Fruit fly (Drosophila melanogaster) whole organism, embryonic: Measurements from ENCODE around the gene CG43737.

Experiments used
- C15 ChIP-seq: fragments of 200-800 bp; sonication (Bioruptor generic); IDR thresholded peaks from 3 replicates; pipeline ENCODE4 v1.3.6; 2022; ENCODE audit warnings: missing biosample characterization, missing genetic modification characterization
- CG10321 ChIP-seq: fragments of 200-800 bp; sonication (Bioruptor generic); IDR thresholded peaks from 2 replicates; pipeline ENCODE4 v1.3.6; 2022; ENCODE audit warnings: missing biosample characterization, missing genetic modification characterization
- CG10431 ChIP-seq: fragments of 200-800 bp; sonication (Bioruptor generic); optimal IDR thresholded peaks from 3 replicates; lab custom pipeline; 2018; ENCODE audit warnings: missing biosample characterization, mild to moderate bottlenecking, missing genetic modification characterization
- CG11085 ChIP-seq: fragments of 200-800 bp; sonication (Bioruptor generic); IDR thresholded peaks from 2 replicates; pipeline ENCODE4 v1.3.6; 2022; ENCODE audit warnings: missing biosample characterization, missing genetic modification characterization
- CG11093 ChIP-seq: fragments of 200-800 bp; sonication (Bioruptor generic); IDR thresholded peaks from 3 replicates; pipeline ENCODE4 v1.3.6; 2022; ENCODE audit warnings: missing biosample characterization, missing genetic modification characterization
- CG12219 ChIP-seq: fragments of 200-800 bp; sonication (Bioruptor generic); optimal IDR thresholded peaks from 3 replicates; lab custom pipeline; 2018; ENCODE audit warnings: missing biosample characterization, mild to moderate bottlenecking, missing genetic modification characterization
- CG15073 ChIP-seq: fragments of 200-800 bp; sonication (Bioruptor generic); optimal IDR thresholded peaks from 2 replicates; lab custom pipeline; 2016; ENCODE audit warnings: missing biosample characterization, missing genetic modification characterization
- CG17359 ChIP-seq: fragments of 200-800 bp; sonication (Bioruptor generic); optimal IDR thresholded peaks from 3 replicates; lab custom pipeline; 2018; ENCODE audit warnings: missing biosample characterization, mild to moderate bottlenecking, missing genetic modification characterization, moderate library complexity
- CG17802 ChIP-seq: fragments of 200-800 bp; sonication (Bioruptor generic); optimal IDR thresholded peaks from 2 replicates; lab custom pipeline; 2018; ENCODE audit warnings: missing biosample characterization, mild to moderate bottlenecking, missing genetic modification characterization, moderate library complexity
- CG17829 ChIP-seq: fragments of 200-800 bp; optimal IDR thresholded peaks from 2 replicates; lab custom pipeline; 2019; ENCODE audit warnings: missing biosample characterization, mild to moderate bottlenecking, missing genetic modification characterization, moderate library complexity
- CG1792 ChIP-seq: fragments of 200-800 bp; sonication (Bioruptor generic); optimal IDR thresholded peaks from 2 replicates; lab custom pipeline; 2016; ENCODE audit warnings: missing biosample characterization, missing genetic modification characterization
- CG2875 ChIP-seq: fragments of 200-800 bp; sonication (Bioruptor generic); optimal IDR thresholded peaks from 2 replicates; lab custom pipeline; 2017; ENCODE audit warnings: missing biosample characterization, mild to moderate bottlenecking, missing genetic modification characterization, missing genetic modification reagents
- CG3407 ChIP-seq: fragments of 200-800 bp; sonication (Bioruptor generic); optimal IDR thresholded peaks from 2 replicates; lab custom pipeline; 2018; ENCODE audit warnings: missing biosample characterization, mild to moderate bottlenecking, missing genetic modification characterization
- CG4404 ChIP-seq: fragments of 200-800 bp; sonication (Bioruptor generic); IDR thresholded peaks from 2 replicates; pipeline ENCODE4 v1.3.6; 2022; ENCODE audit warnings: missing biosample characterization, missing genetic modification characterization
- CG5245 ChIP-seq: fragments of 200-800 bp; sonication (Bioruptor generic); optimal IDR thresholded peaks from 3 replicates; lab custom pipeline; 2016; ENCODE audit warnings: missing biosample characterization, missing genetic modification characterization
- CG6689 ChIP-seq: fragments of 200-800 bp; sonication (Bioruptor generic); IDR thresholded peaks from 2 replicates; pipeline ENCODE4 v1.3.6; 2022; ENCODE audit warnings: missing biosample characterization, missing genetic modification characterization
- CG7357 ChIP-seq: fragments of 200-800 bp; sonication (Bioruptor generic); IDR thresholded peaks from 3 replicates; pipeline ENCODE4 v1.3.6; 2022; ENCODE audit warnings: missing biosample characterization, missing genetic modification characterization
- CG7372 ChIP-seq: fragments of 200-800 bp; sonication (Bioruptor generic); IDR thresholded peaks from 2 replicates; pipeline ENCODE4 v1.3.6; 2022; ENCODE audit warnings: missing biosample characterization, missing genetic modification characterization
- CG8924 ChIP-seq: fragments of 200-800 bp; optimal IDR thresholded peaks from 3 replicates; lab custom pipeline; 2019; ENCODE audit warnings: missing biosample characterization, mild to moderate bottlenecking, missing genetic modification characterization, moderate library complexity
- Chrac-16 ChIP-seq: fragments of 200-800 bp; sonication (Bioruptor generic); optimal IDR thresholded peaks from 3 replicates; lab custom pipeline; 2016; ENCODE audit warnings: missing biosample characterization, missing genetic modification characterization
- CrebB ChIP-seq: fragments of 200-800 bp; sonication (Bioruptor generic); optimal IDR thresholded peaks from 3 replicates; lab custom pipeline; 2018; ENCODE audit warnings: missing biosample characterization, mild to moderate bottlenecking, missing genetic modification characterization
- Deaf1 ChIP-seq: fragments of 200-800 bp; optimal IDR thresholded peaks from 3 replicates; lab custom pipeline; 2019; ENCODE audit warnings: missing biosample characterization, mild to moderate bottlenecking, missing genetic modification characterization, moderate library complexity
- Dip3 ChIP-seq: fragments of 200-800 bp; sonication (Bioruptor generic); optimal IDR thresholded peaks from 3 replicates; lab custom pipeline; 2016; ENCODE audit warnings: missing biosample characterization, missing genetic modification characterization
- Elba2 ChIP-seq: fragments of 200-800 bp; sonication (Bioruptor generic); optimal IDR thresholded peaks from 3 replicates; lab custom pipeline; 2016; ENCODE audit warnings: missing biosample characterization, missing genetic modification characterization
- H2.0 ChIP-seq: fragments of 200-800 bp; sonication (Bioruptor generic); IDR thresholded peaks from 2 replicates; pipeline ENCODE4 v1.3.6; 2022; ENCODE audit warnings: missing biosample characterization, missing genetic modification characterization
- Hey ChIP-seq: fragments of 200-800 bp; sonication (Bioruptor generic); optimal IDR thresholded peaks from 3 replicates; lab custom pipeline; 2018; ENCODE audit warnings: missing biosample characterization, mild to moderate bottlenecking, missing genetic modification characterization
- Hr39 ChIP-seq: fragments of >200 bp; optimal IDR thresholded peaks from 2 replicates; lab custom pipeline; 2017
- Jarid2 ChIP-seq: fragments of 200-800 bp; sonication (Bioruptor generic); optimal IDR thresholded peaks from 3 replicates; lab custom pipeline; 2017; ENCODE audit warnings: mild to moderate bottlenecking, missing biosample characterization, missing genetic modification reagents, missing genetic modification characterization
- Lhr ChIP-seq: fragments of 200-800 bp; sonication (Bioruptor generic); optimal IDR thresholded peaks from 3 replicates; lab custom pipeline; 2017; ENCODE audit warnings: mild to moderate bottlenecking, missing biosample characterization, missing genetic modification reagents, missing genetic modification characterization
- Nf-YB ChIP-seq: fragments of 200-800 bp; sonication (Bioruptor generic); optimal IDR thresholded peaks from 3 replicates; lab custom pipeline; 2019; ENCODE audit warnings: missing biosample characterization, mild to moderate bottlenecking, missing genetic modification characterization, moderate library complexity
- NfI ChIP-seq: fragments of 200-800 bp; sonication (Bioruptor generic); optimal IDR thresholded peaks from 3 replicates; lab custom pipeline; 2018; ENCODE audit warnings: missing biosample characterization, mild to moderate bottlenecking, missing genetic modification characterization, moderate library complexity
- Oaz ChIP-seq: fragments of 200-800 bp; sonication (Bioruptor generic); IDR thresholded peaks from 2 replicates; pipeline ENCODE4 v1.3.6; 2022; ENCODE audit warnings: missing biosample characterization, missing genetic modification characterization
- Side ChIP-seq: fragments of 200-800 bp; sonication (Bioruptor generic); optimal IDR thresholded peaks from 2 replicates; lab custom pipeline; 2016; ENCODE audit warnings: missing biosample characterization, missing genetic modification characterization
- Sox102F ChIP-seq: fragments of 200-800 bp; sonication (Bioruptor generic); optimal IDR thresholded peaks from 2 replicates; lab custom pipeline; 2018; ENCODE audit warnings: missing biosample characterization, mild to moderate bottlenecking, missing genetic modification characterization, moderate library complexity
- Xrp1 ChIP-seq: fragments of 200-800 bp; sonication (Bioruptor generic); IDR thresholded peaks from 2 replicates; pipeline ENCODE4 v1.3.6; 2022; ENCODE audit warnings: missing biosample characterization, missing genetic modification characterization
- az2 ChIP-seq: fragments of 200-800 bp; sonication (Bioruptor generic); optimal IDR thresholded peaks from 3 replicates; lab custom pipeline; 2016; ENCODE audit warnings: missing biosample characterization, missing genetic modification characterization
- bab2 ChIP-seq: fragments of 200-800 bp; sonication (Bioruptor generic); optimal IDR thresholded peaks from 2 replicates; lab custom pipeline; 2016; ENCODE audit warnings: missing biosample characterization, missing genetic modification characterization
- dysf ChIP-seq: fragments of 200-800 bp; sonication (Bioruptor generic); IDR thresholded peaks from 3 replicates; pipeline ENCODE4 v1.3.6; 2022; ENCODE audit warnings: missing biosample characterization, missing genetic modification characterization
- ems ChIP-seq: fragments of 200-800 bp; sonication (Bioruptor generic); optimal IDR thresholded peaks from 3 replicates; lab custom pipeline; 2016; ENCODE audit warnings: missing biosample characterization, missing genetic modification characterization
- eve ChIP-seq, 2 experiments: fragments of >200 bp; optimal IDR thresholded peaks; 2 replicates each; lab custom pipeline; 2017; ENCODE audit warnings: missing biosample characterization in 2 of 2, missing genetic modification characterization in 2 of 2
- h ChIP-seq: fragments of >200 bp; optimal IDR thresholded peaks from 2 replicates; lab custom pipeline; 2017
- hbn ChIP-seq: fragments of 200-800 bp; sonication (Bioruptor generic); IDR thresholded peaks from 2 replicates; pipeline ENCODE4 v1.3.6; 2022; ENCODE audit warnings: missing biosample characterization, missing genetic modification characterization; ENCODE audit not compliant: partially characterized antibody
- inv ChIP-seq: fragments of 200-800 bp; sonication (Bioruptor generic); IDR thresholded peaks from 2 replicates; pipeline ENCODE4 v1.3.6; 2022; ENCODE audit warnings: missing biosample characterization, missing genetic modification characterization; ENCODE audit not compliant: partially characterized antibody
- jigr1 ChIP-seq: fragments of 200-800 bp; sonication (Bioruptor generic); IDR thresholded peaks from 3 replicates; pipeline ENCODE4 v1.3.6; 2022; ENCODE audit warnings: missing biosample characterization, missing genetic modification characterization
- ken ChIP-seq: fragments of 200-800 bp; sonication (Bioruptor generic); IDR thresholded peaks from 3 replicates; pipeline ENCODE4 v1.3.6; 2022; ENCODE audit warnings: missing biosample characterization, missing genetic modification characterization
- kni ChIP-seq: fragments of 200-800 bp; sonication (Bioruptor generic); optimal IDR thresholded peaks from 3 replicates; lab custom pipeline; 2017; ENCODE audit warnings: mild to moderate bottlenecking, missing biosample characterization, missing genetic modification reagents, missing genetic modification characterization
- nmo ChIP-seq: fragments of 200-800 bp; sonication (Bioruptor generic); optimal IDR thresholded peaks from 2 replicates; lab custom pipeline; 2018; ENCODE audit warnings: missing biosample characterization, mild to moderate bottlenecking, missing genetic modification characterization, moderate library complexity
- ranshi ChIP-seq: fragments of 200-800 bp; sonication (Bioruptor generic); IDR thresholded peaks from 2 replicates; pipeline ENCODE4 v1.3.6; 2022; ENCODE audit warnings: missing biosample characterization, missing genetic modification characterization
- sima ChIP-seq: fragments of 200-800 bp; sonication (Bioruptor generic); optimal IDR thresholded peaks from 2 replicates; lab custom pipeline; 2016; ENCODE audit warnings: missing biosample characterization, missing genetic modification characterization
- toy ChIP-seq: fragments of 200-800 bp; sonication (Bioruptor generic); IDR thresholded peaks from 2 replicates; pipeline ENCODE4 v1.3.6; 2022; ENCODE audit warnings: missing biosample characterization, missing genetic modification characterization
- trh ChIP-seq: fragments of 200-800 bp; sonication (Bioruptor generic); optimal IDR thresholded peaks from 2 replicates; lab custom pipeline; 2016; ENCODE audit warnings: missing biosample characterization, missing genetic modification characterization
- zfh2 ChIP-seq: fragments of 200-800 bp; sonication (Bioruptor generic); optimal IDR thresholded peaks from 2 replicates; lab custom pipeline; 2016; ENCODE audit warnings: missing biosample characterization, missing genetic modification characterization

The CG43737 gene

dm6 chrX:15216048-15216447 lies 40.8 kb downstream of the CG43737 start (continued):
- TF ChIP-seq dysf, result peak; percentile 74
- no peak for TF ChIP-seq CG15073 (GFP tag; lab: Kevin White, UChicago)
- no peak for TF ChIP-seq CG10431
- TF ChIP-seq kni (GFP tag; lab: Kevin White, UChicago), result no peak
- TF ChIP-seq CG10321 (GFP tag; lab: Robert Waterston, UW), result peak; percentile 19; the same call in 1 of the 2 replicates
- peak; percentile 21 for TF ChIP-seq bab2 (GFP tag; lab: Kevin White, UChicago)
- no peak for TF ChIP-seq trh (GFP tag; lab: Kevin White, UChicago)
- no peak for TF ChIP-seq sima (GFP tag; lab: Kevin White, UChicago)
- no peak for TF ChIP-seq ems (GFP tag; lab: Kevin White, UChicago)
- TF ChIP-seq CG6689 (GFP tag; lab: Robert Waterston, UW), result peak; percentile 65
- peak; percentile 65 for TF ChIP-seq CG8924 (tag; lab: Kevin White, UChicago)
- no peak for TF ChIP-seq Hey (tag; lab: Kevin White, UChicago)
- peak; percentile 47 for TF ChIP-seq CG4404
- TF ChIP-seq Elba2 (GFP tag; lab: Kevin White, UChicago), result no peak
- peak; percentile 40 for TF ChIP-seq Deaf1
- no peak for TF ChIP-seq CG17802
- peak; percentile 18 for TF ChIP-seq CrebB (tag; lab: Kevin White, UChicago)
- 0 out of 3 replicates have a peak, but pooled peaks have one; percentile 15 for TF ChIP-seq C15 (GFP tag; lab: Robert Waterston, UW)
- TF ChIP-seq ken (GFP tag; lab: Robert Waterston, UW), result peak; percentile 61; the same call in 1 of the 3 replicates
- TF ChIP-seq CG7357 (GFP tag; lab: Robert Waterston, UW), result peak; percentile 67; the same call in 1 of the 3 replicates
- no peak for TF ChIP-seq CG1792
- TF ChIP-seq CG12219 (GFP tag; lab: Kevin White, UChicago), result peak; percentile 18
- peak; percentile 61 for TF ChIP-seq H2.0 (GFP tag; lab: Robert Waterston, UW)
- peak; percentile 75 for TF ChIP-seq Sox102F (GFP tag; lab: Kevin White, UChicago)
- peak; percentile 34; the same call in 1 of the 2 replicates for TF ChIP-seq ranshi (GFP tag; lab: Robert Waterston, UW)
- peak; percentile 1 for TF ChIP-seq Jarid2 (GFP tag; lab: Kevin White, UChicago)
- TF ChIP-seq CG5245 (GFP tag; lab: Kevin White, UChicago), result peak; percentile 7
- TF ChIP-seq Dip3 (GFP tag; lab: Kevin White, UChicago), result peak; percentile 38
- no peak for TF ChIP-seq toy (GFP tag; lab: Robert Waterston, UW)
- TF ChIP-seq CG7372 (GFP tag; lab: Robert Waterston, UW), result peak; percentile 36; the same call in 1 of the 2 replicates
- TF ChIP-seq az2 (GFP tag; lab: Kevin White, UChicago), result peak; percentile 52
- peak; percentile 11 for TF ChIP-seq Nf-YB (GFP tag; lab: Kevin White, UChicago)
- TF ChIP-seq CG3407 (GFP tag; lab: Kevin White, UChicago), result peak; percentile 28
- TF ChIP-seq nmo (GFP tag; lab: Kevin White, UChicago), result peak; percentile 38
- no peak for TF ChIP-seq Side (GFP tag; lab: Kevin White, UChicago)
- peak; percentile 38; the same call in 1 of the 3 replicates for TF ChIP-seq jigr1 (GFP tag; lab: Robert Waterston, UW)
- TF ChIP-seq CG17829 (tag; lab: Kevin White, UChicago), result peak; percentile 37
- TF ChIP-seq inv (GFP tag; lab: Robert Waterston, UW), result no peak
- peak; percentile 39; the same call in 1 of the 2 replicates for TF ChIP-seq Oaz (GFP tag; lab: Robert Waterston, UW)
- peak; percentile 65 for TF ChIP-seq NfI
- no peak for TF ChIP-seq Hr39
- peak; percentile 72 for TF ChIP-seq CG17359 (tag; lab: Kevin White, UChicago)
- TF ChIP-seq eve (GFP tag; optimal IDR thresholded peaks at IDR 0.05; lab: Kevin White, UChicago), result peak in 1 of 2 experiments; percentile 52
- TF ChIP-seq h, result no peak
- TF ChIP-seq Lhr (GFP tag; lab: Kevin White, UChicago), result no peak
- TF ChIP-seq hbn (GFP tag; lab: Robert Waterston, UW), result no peak
- TF ChIP-seq CG2875 (GFP tag; lab: Kevin White, UChicago), result peak; percentile 29
- peak; percentile 41 for TF ChIP-seq zfh2 (GFP tag; lab: Kevin White, UChicago)
- TF ChIP-seq Xrp1 (GFP tag; lab: Robert Waterston, UW), result peak; percentile 63
- peak; percentile 19 for TF ChIP-seq Chrac-16
- peak; percentile 56; the same call in 1 of the 3 replicates for TF ChIP-seq CG11093 (GFP tag; lab: Robert Waterston, UW)
- TF ChIP-seq CG11085 (GFP tag; lab: Robert Waterston, UW), result peak; percentile 43; the same call in 1 of the 2 replicates
